Fruit fly (Drosophila melanogaster) whole organism, wandering third instar larva: ENCODE results near the gene Sem1.

Source experiments
- Abd-B ChIP-seq: fragments of >200 bp; optimal IDR thresholded peaks from 2 replicates; lab custom pipeline; 2017; ENCODE audit warnings: missing biosample characterization, missing genetic modification characterization
- CG32264 ChIP-seq: fragments of 200-800 bp; sonication (Bioruptor generic); optimal IDR thresholded peaks from 2 replicates; lab custom pipeline; 2016; ENCODE audit warnings: missing biosample characterization, missing genetic modification characterization
- CG9705 ChIP-seq: fragments of 200-800 bp; sonication (Bioruptor generic); optimal IDR thresholded peaks from 2 replicates; lab custom pipeline; 2018; ENCODE audit warnings: missing biosample characterization, mild to moderate bottlenecking, missing genetic modification characterization
- CrebA ChIP-seq: fragments of 200-800 bp; sonication (Bioruptor generic); optimal IDR thresholded peaks from 2 replicates; lab custom pipeline; 2016; ENCODE audit warnings: missing biosample characterization, mild to moderate bottlenecking, missing genetic modification characterization, borderline replicate concordance
- Dfd ChIP-seq: fragments of >200 bp; optimal IDR thresholded peaks from 2 replicates; lab custom pipeline; 2017; ENCODE audit warnings: missing biosample characterization, missing genetic modification characterization
- Dif ChIP-seq: fragments of 200-275, 200-300 bp; sonication (Bioruptor generic); optimal IDR thresholded peaks from 2 replicates; lab custom pipeline; 2018; ENCODE audit warnings: missing biosample characterization, missing genetic modification characterization; ENCODE audit not compliant: partially characterized antibody
- GATAd ChIP-seq: sonication (Bioruptor generic); optimal IDR thresholded peaks from 2 replicates; lab custom pipeline; 2016; ENCODE audit warnings: missing biosample characterization, missing genetic modification characterization
- HLH106 ChIP-seq: fragments of 200-800 bp; optimal IDR thresholded peaks from 3 replicates; lab custom pipeline; 2019; ENCODE audit warnings: missing biosample characterization, mild to moderate bottlenecking, missing genetic modification characterization, moderate library complexity
- Hnf4 ChIP-seq: fragments of 200-800 bp; sonication (Bioruptor generic); optimal IDR thresholded peaks from 2 replicates; lab custom pipeline; 2016; ENCODE audit warnings: missing biosample characterization, mild to moderate bottlenecking, missing genetic modification characterization
- Hr78 ChIP-seq: fragments of >200 bp; optimal IDR thresholded peaks from 2 replicates; lab custom pipeline; 2017; ENCODE audit warnings: missing biosample characterization, missing genetic modification characterization
- Hr83 ChIP-seq: fragments of 200-300 bp; sonication (Bioruptor generic); optimal IDR thresholded peaks from 2 replicates; lab custom pipeline; 2016; ENCODE audit warnings: missing biosample characterization, mild to moderate bottlenecking, missing genetic modification characterization, moderate library complexity; ENCODE audit not compliant: poor library complexity, severe bottlenecking
- Jra ChIP-seq: sonication (Bioruptor generic); optimal IDR thresholded peaks from 2 replicates; lab custom pipeline; 2016; ENCODE audit warnings: missing biosample characterization, missing genetic modification characterization
- Mio ChIP-seq: sonication (Bioruptor generic); optimal IDR thresholded peaks from 2 replicates; lab custom pipeline; 2016; ENCODE audit warnings: missing biosample characterization, missing genetic modification characterization
- Myc ChIP-seq: fragments of >200 bp; optimal IDR thresholded peaks from 2 replicates; lab custom pipeline; 2017
- N ChIP-seq: fragments of >200 bp; optimal IDR thresholded peaks from 2 replicates; lab custom pipeline; 2018; ENCODE audit warnings: missing biosample characterization, missing external identifiers, missing genetic modification characterization
- OdsH ChIP-seq: fragments of 200-800 bp; sonication (Bioruptor generic); optimal IDR thresholded peaks from 2 replicates; lab custom pipeline; 2016; ENCODE audit warnings: missing biosample characterization, mild to moderate bottlenecking, missing genetic modification characterization
- Rel ChIP-seq, 2 experiments: fragments of 200-800 bp; sonication (Bioruptor generic) in 1 of 2; optimal IDR thresholded peaks; 2 replicates in 1 of 2; 3 replicates in 1 of 2; lab custom pipeline; 2016 to 2019; ENCODE audit warnings: mild to moderate bottlenecking in 2 of 2, missing biosample characterization in 2 of 2, missing genetic modification characterization in 2 of 2, moderate library complexity in 1 of 2
- Sp1 ChIP-seq: fragments of 200-800 bp; sonication (Bioruptor generic); optimal IDR thresholded peaks from 3 replicates; lab custom pipeline; 2019; ENCODE audit warnings: missing biosample characterization, mild to moderate bottlenecking, missing genetic modification characterization, moderate library complexity
- Vsx2 ChIP-seq: fragments of 200-300, 225-300 bp; sonication (Bioruptor generic); optimal IDR thresholded peaks from 2 replicates; lab custom pipeline; 2018; ENCODE audit warnings: missing biosample characterization, missing genetic modification characterization; ENCODE audit not compliant: partially characterized antibody
- br ChIP-seq: fragments of 200-800 bp; sonication (Bioruptor generic); optimal IDR thresholded peaks from 2 replicates; lab custom pipeline; 2016; ENCODE audit warnings: missing biosample characterization, missing genetic modification characterization
- brk ChIP-seq: fragments of 200-800 bp; sonication (Bioruptor generic); optimal IDR thresholded peaks from 2 replicates; lab custom pipeline; 2016; ENCODE audit warnings: missing biosample characterization, mild to moderate bottlenecking, missing genetic modification characterization
- dl ChIP-seq, 2 experiments: fragments of 175-275, 200-275 bp in 1 of 2; fragments of 200-275 bp in 1 of 2; sonication (Bioruptor generic); optimal IDR thresholded peaks; lab custom pipeline; 2018; ENCODE audit warnings: mild to moderate bottlenecking in 2 of 2, missing biosample characterization in 2 of 2, missing genetic modification characterization in 2 of 2, moderate library complexity in 2 of 2; ENCODE audit not compliant: partially characterized antibody in 2 of 2, insufficient read depth in 1 of 2
- dmrt93B ChIP-seq: fragments of 200-800 bp; sonication (Bioruptor generic); optimal IDR thresholded peaks from 2 replicates; lab custom pipeline; 2018; ENCODE audit warnings: missing biosample characterization, mild to moderate bottlenecking, missing genetic modification characterization
- dsf ChIP-seq: sonication (Bioruptor generic); optimal IDR thresholded peaks from 2 replicates; lab custom pipeline; 2016; ENCODE audit warnings: missing biosample characterization, missing genetic modification characterization, borderline replicate concordance
- ey ChIP-seq: fragments of 200-800 bp; sonication (Bioruptor generic); optimal IDR thresholded peaks from 2 replicates; lab custom pipeline; 2016; ENCODE audit warnings: missing biosample characterization, missing genetic modification characterization
- foxo ChIP-seq, 2 experiments: fragments of 200-800 bp; sonication (Bioruptor generic); optimal IDR thresholded peaks; 2 replicates in 1 of 2; 3 replicates in 1 of 2; lab custom pipeline; 2016 to 2017; ENCODE audit warnings: missing biosample characterization in 2 of 2, missing genetic modification characterization in 2 of 2
- fru ChIP-seq: fragments of 200-800 bp; sonication (Bioruptor generic); optimal IDR thresholded peaks from 3 replicates; lab custom pipeline; 2016; ENCODE audit warnings: missing biosample characterization, mild to moderate bottlenecking, missing genetic modification characterization
- h ChIP-seq: fragments of 200-800 bp; sonication (Bioruptor generic); optimal IDR thresholded peaks from 3 replicates; lab custom pipeline; 2016; ENCODE audit warnings: missing biosample characterization, mild to moderate bottlenecking, missing genetic modification characterization
- jim ChIP-seq: fragments of 175-275, 200-325 bp; sonication (Bioruptor generic); optimal IDR thresholded peaks from 2 replicates; lab custom pipeline; 2016; ENCODE audit warnings: missing biosample characterization, mild to moderate bottlenecking, missing genetic modification characterization
- lola ChIP-seq: fragments of >200 bp; optimal IDR thresholded peaks from 2 replicates; lab custom pipeline; 2017; ENCODE audit warnings: missing biosample characterization, missing genetic modification characterization
- pan ChIP-seq: fragments of >200 bp; optimal IDR thresholded peaks from 2 replicates; lab custom pipeline; 2017
- psq ChIP-seq: fragments of 200-800 bp; sonication (Bioruptor generic); optimal IDR thresholded peaks from 3 replicates; lab custom pipeline; 2017; ENCODE audit warnings: missing biosample characterization, mild to moderate bottlenecking, missing genetic modification characterization, moderate library complexity
- rgr ChIP-seq: fragments of 200-800 bp; sonication (Bioruptor generic); optimal IDR thresholded peaks from 3 replicates; lab custom pipeline; 2016; ENCODE audit warnings: missing biosample characterization, mild to moderate bottlenecking, missing genetic modification characterization
- sage ChIP-seq: fragments of 200-800 bp; sonication (Bioruptor generic); optimal IDR thresholded peaks from 2 replicates; lab custom pipeline; 2016; ENCODE audit warnings: missing biosample characterization, mild to moderate bottlenecking, missing genetic modification characterization
- sv ChIP-seq: fragments of 200-800 bp; sonication (Bioruptor generic); optimal IDR thresholded peaks from 3 replicates; lab custom pipeline; 2016; ENCODE audit warnings: missing biosample characterization, missing genetic modification characterization
- tai ChIP-seq: sonication (Bioruptor generic); optimal IDR thresholded peaks from 2 replicates; lab custom pipeline; 2016; ENCODE audit warnings: missing biosample characterization, missing genetic modification characterization
- usp ChIP-seq: fragments of >200 bp; optimal IDR thresholded peaks from 2 replicates; lab custom pipeline; 2017; ENCODE audit warnings: missing biosample characterization, missing genetic modification characterization
- woc ChIP-seq: sonication (Bioruptor generic); optimal IDR thresholded peaks from 2 replicates; lab custom pipeline; 2016; ENCODE audit warnings: missing biosample characterization, mild to moderate bottlenecking, missing genetic modification characterization

The Sem1 gene

dm6 chr2L:7063721-7064179 lies at the start of gene Sem1:
Sem1 (plus strand) TSS chr2L:7063986.
- TF ChIP-seq Vsx2 (GFP tag; lab: Kevin White, UChicago): no peak
- TF ChIP-seq pan: no peak
- no peak for TF ChIP-seq Hr83 (GFP tag; lab: Kevin White, UChicago)
- no peak for TF ChIP-seq sv (GFP tag; lab: Kevin White, UChicago)
- TF ChIP-seq woc (GFP tag; lab: Kevin White, UChicago): peak; percentile 78
- TF ChIP-seq psq (GFP tag; lab: Kevin White, UChicago): no peak
- no peak for TF ChIP-seq Sp1 (GFP tag; lab: Kevin White, UChicago)
- no peak for TF ChIP-seq GATAd (GFP tag; lab: Kevin White, UChicago)
- peak; percentile 85 for TF ChIP-seq Myc (lab: Kevin White, UChicago)
- TF ChIP-seq HLH106 (tag; lab: Kevin White, UChicago): peak; percentile 3
- no peak for TF ChIP-seq OdsH
- no peak for TF ChIP-seq fru
- no peak for TF ChIP-seq Rel (GFP tag; optimal IDR thresholded peaks at IDR 0.05; lab: Kevin White, UChicago)
- peak; percentile 41 for TF ChIP-seq Rel (tag; optimal IDR thresholded peaks at IDR 0.05; lab: Kevin White, UChicago)
- no peak for TF ChIP-seq dmrt93B (GFP tag; lab: Kevin White, UChicago)
- TF ChIP-seq Dfd (GFP tag; lab: Kevin White, UChicago): no peak
- TF ChIP-seq br (GFP tag; lab: Kevin White, UChicago): no peak
- no peak for TF ChIP-seq ey (GFP tag; lab: Kevin White, UChicago)
- no peak for TF ChIP-seq CG32264 (GFP tag; lab: Kevin White, UChicago)
- no peak for TF ChIP-seq foxo (GFP tag; optimal IDR thresholded peaks at IDR 0.05; lab: Kevin White, UChicago)
- peak; percentile 18 for TF ChIP-seq tai (GFP tag; lab: Kevin White, UChicago)
- TF ChIP-seq Mio (GFP tag; lab: Kevin White, UChicago): no peak
- TF ChIP-seq Dif (GFP tag; lab: Kevin White, UChicago): no peak
- TF ChIP-seq, all 38 proteins: peak for 5

DNA sequence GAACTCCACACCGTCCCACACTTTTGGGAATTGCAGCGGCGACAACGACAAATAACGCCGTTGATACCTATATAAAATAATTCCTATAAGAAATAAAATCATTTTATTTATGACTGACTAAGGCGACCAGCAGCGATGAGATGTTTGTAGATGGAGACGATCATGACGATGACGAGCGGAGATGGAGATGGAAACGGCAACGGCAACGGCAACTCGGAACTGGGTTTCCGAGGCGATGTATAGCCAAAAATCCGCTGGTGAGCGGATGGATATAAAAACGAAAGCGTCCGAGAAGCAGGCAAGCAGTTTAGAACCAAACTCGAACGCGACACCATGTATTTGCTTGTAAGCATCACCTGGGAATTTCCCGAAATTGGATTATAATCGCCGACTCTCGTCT lies 42.4 kb upstream of the Sem1 start, which contains the start of gene Pcp:
Gene Pcp, plus strand, starts transcription at position 301 of the 400 bp plus-strand sequence.
- TF ChIP-seq Rel (GFP tag; optimal IDR thresholded peaks at IDR 0.05; lab: Kevin White, UChicago) (no peak), Rel (tag; optimal IDR thresholded peaks at IDR 0.05; lab: Kevin White, UChicago) (peak; percentile 62), Vsx2 (GFP tag; lab: Kevin White, UChicago) (no peak)

dm6 chr2L:7023614-7024259 lies 40.0 kb upstream of the Sem1 start, which contains the start of gene Gart:
Gart (minus strand) TSS chr2L:7023898.
- TF ChIP-seq Jra (GFP tag; lab: Kevin White, UChicago) (peak; percentile 48), fru (peak; percentile 91), foxo (GFP tag; optimal IDR thresholded peaks at IDR 0.05; lab: Kevin White, UChicago) (peak; percentile 40 to 91), HLH106 (tag; lab: Kevin White, UChicago) (peak; percentile 66), tai (GFP tag; lab: Kevin White, UChicago) (no peak), Abd-B (GFP tag; lab: Kevin White, UChicago) (no peak), Dfd (GFP tag; lab: Kevin White, UChicago) (no peak), Vsx2 (GFP tag; lab: Kevin White, UChicago) (no peak), dsf (GFP tag; lab: Kevin White, UChicago) (peak; percentile 56), woc (GFP tag; lab: Kevin White, UChicago) (peak; percentile 64), Hnf4 (GFP tag; lab: Kevin White, UChicago) (peak; percentile 84), Dif (GFP tag; lab: Kevin White, UChicago) (no peak), CG9705 (GFP tag; lab: Kevin White, UChicago) (no peak), h (GFP tag; lab: Kevin White, UChicago) (peak; percentile 92), dl (GFP tag; optimal IDR thresholded peaks at IDR 0.05; lab: Kevin White, UChicago; ENCODE audit: insufficient read depth in 1 of 2, partially characterized antibody in 2 of 2) (no peak), Mio (GFP tag; lab: Kevin White, UChicago) (peak; percentile 53), brk (peak; percentile 43), dmrt93B (GFP tag; lab: Kevin White, UChicago) (no peak), Hr83 (GFP tag; lab: Kevin White, UChicago) (no peak), jim (GFP tag; lab: Kevin White, UChicago) (no peak), Rel (GFP tag; optimal IDR thresholded peaks at IDR 0.05; lab: Kevin White, UChicago) (no peak), Rel (tag; optimal IDR thresholded peaks at IDR 0.05; lab: Kevin White, UChicago) (peak; percentile 39), GATAd (GFP tag; lab: Kevin White, UChicago) (no peak), OdsH (peak; percentile 91), sage (GFP tag; lab: Kevin White, UChicago) (peak; percentile 85), lola (no peak), br (GFP tag; lab: Kevin White, UChicago) (peak; percentile 92), Hr78 (GFP tag; lab: Kevin White, UChicago) (no peak), rgr (GFP tag; lab: Kevin White, UChicago) (peak; percentile 91), psq (GFP tag; lab: Kevin White, UChicago) (peak; percentile 82), sv (GFP tag; lab: Kevin White, UChicago) (peak; percentile 64), N (GFP tag; lab: Kevin White, UChicago) (no peak), CrebA (GFP tag; lab: Kevin White, UChicago) (no peak), ey (GFP tag; lab: Kevin White, UChicago) (peak; percentile 92), Myc (lab: Kevin White, UChicago) (no peak), CG32264 (GFP tag; lab: Kevin White, UChicago) (peak; percentile 75), pan (no peak), usp (GFP tag; lab: Kevin White, UChicago) (no peak), Sp1 (GFP tag; lab: Kevin White, UChicago) (peak; percentile 89)
- TF ChIP-seq, all 38 proteins: peak for 20
